Worm (Caenorhabditis elegans): ENCODE data around the gene C54D10.9.

ce11 chrV:12421360-12421759 is 25.6 kb upstream of the C54D10.9 start:
- TF ChIP-seq nhr-28 (tag; optimal IDR thresholded peaks at IDR 0.05) (no peak), ztf-11 (tag; optimal IDR thresholded peaks at IDR 0.05) (no peak)
